Fruit fly (Drosophila melanogaster) whole organism, embryonic: ENCODE results near the gene CG7810.

Experiments used
- Bteb2 ChIP-seq: fragments of 200-800 bp; sonication (Bioruptor generic); optimal IDR thresholded peaks from 2 replicates; lab custom pipeline; 2016; ENCODE audit warnings: missing biosample characterization, missing genetic modification characterization
- CG10209 ChIP-seq: fragments of 200-800 bp; sonication (Bioruptor generic); optimal IDR thresholded peaks from 3 replicates; lab custom pipeline; 2017; ENCODE audit warnings: missing biosample characterization, mild to moderate bottlenecking, missing genetic modification characterization, missing genetic modification reagents
- CG11504 ChIP-seq: fragments of 200-800 bp; sonication (Bioruptor generic); optimal IDR thresholded peaks from 3 replicates; lab custom pipeline; 2019; ENCODE audit warnings: missing biosample characterization, mild to moderate bottlenecking, missing genetic modification characterization, moderate library complexity
- CG11723 ChIP-seq: fragments of 200-800 bp; sonication (Bioruptor generic); optimal IDR thresholded peaks from 2 replicates; lab custom pipeline; 2017; ENCODE audit warnings: missing biosample characterization, mild to moderate bottlenecking, missing genetic modification characterization
- CG14860 ChIP-seq: fragments of 200-800 bp; sonication (Bioruptor generic); IDR thresholded peaks from 3 replicates; pipeline ENCODE4 v1.3.6; 2022; ENCODE audit warnings: missing biosample characterization, missing genetic modification characterization; ENCODE audit not compliant: partially characterized antibody
- CG14965 ChIP-seq: fragments of 200-800 bp; sonication (Bioruptor generic); optimal IDR thresholded peaks from 2 replicates; lab custom pipeline; 2016; ENCODE audit warnings: missing biosample characterization, missing genetic modification characterization, borderline replicate concordance
- CG1529 ChIP-seq: fragments of 200-800 bp; sonication (Bioruptor generic); optimal IDR thresholded peaks from 3 replicates; lab custom pipeline; 2018; ENCODE audit warnings: missing biosample characterization, missing genetic modification characterization
- CG1792 ChIP-seq: fragments of 200-800 bp; sonication (Bioruptor generic); optimal IDR thresholded peaks from 2 replicates; lab custom pipeline; 2016; ENCODE audit warnings: missing biosample characterization, missing genetic modification characterization
- CG18262 ChIP-seq: fragments of 200-800 bp; optimal IDR thresholded peaks from 3 replicates; lab custom pipeline; 2019; ENCODE audit warnings: missing biosample characterization, mild to moderate bottlenecking, missing genetic modification characterization, moderate library complexity
- CG18619 ChIP-seq: fragments of 200-800 bp; sonication (Bioruptor generic); optimal IDR thresholded peaks from 3 replicates; lab custom pipeline; 2017; ENCODE audit warnings: missing biosample characterization, mild to moderate bottlenecking, missing genetic modification characterization
- CG2889 ChIP-seq: fragments of 200-800 bp; sonication (Bioruptor generic); IDR thresholded peaks from 3 replicates; pipeline ENCODE4 v1.3.6; 2022; ENCODE audit warnings: missing biosample characterization, missing genetic modification characterization
- CG30020 ChIP-seq: fragments of 200-800 bp; optimal IDR thresholded peaks from 2 replicates; lab custom pipeline; 2019; ENCODE audit warnings: missing biosample characterization, mild to moderate bottlenecking, missing genetic modification characterization, moderate library complexity
- CG30403 ChIP-seq: fragments of 200-800 bp; sonication (Bioruptor generic); optimal IDR thresholded peaks from 3 replicates; lab custom pipeline; 2016; ENCODE audit warnings: missing biosample characterization, missing genetic modification characterization
- CG31441 ChIP-seq: fragments of 200-800 bp; sonication (Bioruptor generic); IDR thresholded peaks from 2 replicates; pipeline ENCODE4 v1.3.6; 2022; ENCODE audit warnings: missing biosample characterization, missing genetic modification characterization
- CG3281 ChIP-seq: fragments of 200-800 bp; sonication (Bioruptor generic); optimal IDR thresholded peaks from 3 replicates; lab custom pipeline; 2017; ENCODE audit warnings: missing biosample characterization, mild to moderate bottlenecking, missing genetic modification characterization
- CG34224 ChIP-seq: fragments of 200-800 bp; sonication (Bioruptor generic); IDR thresholded peaks from 3 replicates; pipeline ENCODE4 v1.3.6; 2022; ENCODE audit warnings: missing biosample characterization, missing genetic modification characterization; ENCODE audit not compliant: partially characterized antibody
- CG4854 ChIP-seq: fragments of 200-800 bp; sonication (Bioruptor generic); optimal IDR thresholded peaks from 2 replicates; lab custom pipeline; 2016; ENCODE audit warnings: missing biosample characterization, missing genetic modification characterization, inconsistent platforms
- CG7745 ChIP-seq: fragments of 200-800 bp; sonication (Bioruptor generic); optimal IDR thresholded peaks from 2 replicates; lab custom pipeline; 2018; ENCODE audit warnings: missing biosample characterization, mild to moderate bottlenecking, missing genetic modification characterization, moderate library complexity
- CG9609 ChIP-seq: fragments of 200-800 bp; sonication (Bioruptor generic); optimal IDR thresholded peaks from 3 replicates; lab custom pipeline; 2016; ENCODE audit warnings: missing biosample characterization, missing genetic modification characterization
- CkIIα-i1 ChIP-seq: fragments of 200-800 bp; sonication (Bioruptor generic); IDR thresholded peaks from 2 replicates; pipeline ENCODE4 v1.3.6; 2022; ENCODE audit warnings: missing biosample characterization, missing genetic modification characterization
- D ChIP-seq, 2 experiments: fragments of 200-800 bp in 1 of 2; fragments of >200 bp in 1 of 2; sonication (Bioruptor generic) in 1 of 2; optimal IDR thresholded peaks; 2 replicates in 1 of 2; 3 replicates in 1 of 2; lab custom pipeline; 2017; ENCODE audit warnings: mild to moderate bottlenecking in 1 of 2, missing biosample characterization in 1 of 2, missing genetic modification characterization in 1 of 2, missing genetic modification reagents in 1 of 2
- Deaf1 ChIP-seq: fragments of 200-800 bp; optimal IDR thresholded peaks from 3 replicates; lab custom pipeline; 2019; ENCODE audit warnings: missing biosample characterization, mild to moderate bottlenecking, missing genetic modification characterization, moderate library complexity
- Doc2 ChIP-seq: fragments of 200-800 bp; sonication (Bioruptor generic); IDR thresholded peaks from 2 replicates; pipeline ENCODE4 v1.3.6; 2022; ENCODE audit warnings: missing biosample characterization, missing genetic modification characterization
- Meics ChIP-seq: fragments of 200-800 bp; sonication (Bioruptor generic); optimal IDR thresholded peaks from 2 replicates; lab custom pipeline; 2017; ENCODE audit warnings: missing biosample characterization, mild to moderate bottlenecking, missing genetic modification characterization
- Mrtf ChIP-seq: fragments of 200-800 bp; sonication (Bioruptor generic); IDR thresholded peaks from 3 replicates; pipeline ENCODE4 v1.3.6; 2022; ENCODE audit warnings: missing biosample characterization, missing genetic modification characterization
- NC2α ChIP-seq: fragments of 200-800 bp; sonication (Bioruptor generic); optimal IDR thresholded peaks from 2 replicates; lab custom pipeline; 2016; ENCODE audit warnings: missing biosample characterization, missing genetic modification characterization
- Ptx1 ChIP-seq: fragments of 200-800 bp; sonication (Bioruptor generic); IDR thresholded peaks from 2 replicates; pipeline ENCODE4 v1.3.6; 2022; ENCODE audit warnings: missing biosample characterization, missing genetic modification characterization
- Rx ChIP-seq: fragments of 200-800 bp; sonication (Bioruptor generic); IDR thresholded peaks from 2 replicates; pipeline ENCODE4 v1.3.6; 2022; ENCODE audit warnings: missing biosample characterization, missing genetic modification characterization
- Side ChIP-seq: fragments of 200-800 bp; sonication (Bioruptor generic); optimal IDR thresholded peaks from 2 replicates; lab custom pipeline; 2016; ENCODE audit warnings: missing biosample characterization, missing genetic modification characterization
- al ChIP-seq: fragments of 200-800 bp; sonication (Bioruptor generic); IDR thresholded peaks from 2 replicates; pipeline ENCODE4 v1.3.6; 2022; ENCODE audit warnings: missing biosample characterization, missing genetic modification characterization
- crc ChIP-seq: fragments of 200-800 bp; sonication (Bioruptor generic); optimal IDR thresholded peaks from 2 replicates; lab custom pipeline; 2016; ENCODE audit warnings: missing biosample characterization, missing genetic modification characterization
- en ChIP-seq: fragments of 200-800 bp; sonication (Bioruptor generic); optimal IDR thresholded peaks from 2 replicates; lab custom pipeline; 2016; ENCODE audit warnings: missing biosample characterization, missing genetic modification characterization
- fu2 ChIP-seq: fragments of 200-800 bp; sonication (Bioruptor generic); optimal IDR thresholded peaks from 2 replicates; lab custom pipeline; 2016; ENCODE audit warnings: missing biosample characterization, missing genetic modification characterization
- gem ChIP-seq: fragments of 200-800 bp; sonication (Bioruptor generic); optimal IDR thresholded peaks from 2 replicates; lab custom pipeline; 2019; ENCODE audit warnings: missing biosample characterization, mild to moderate bottlenecking, missing genetic modification characterization, moderate library complexity
- gt ChIP-seq: fragments of 200-800 bp; sonication (Bioruptor generic); IDR thresholded peaks from 2 replicates; pipeline ENCODE4 v1.3.6; 2022; ENCODE audit warnings: missing biosample characterization, missing genetic modification characterization
- her ChIP-seq: fragments of 200-800 bp; sonication (Bioruptor generic); optimal IDR thresholded peaks from 2 replicates; lab custom pipeline; 2016; ENCODE audit warnings: missing biosample characterization, missing genetic modification characterization
- ind ChIP-seq: fragments of 200-800 bp; sonication (Bioruptor generic); optimal IDR thresholded peaks from 3 replicates; lab custom pipeline; 2016; ENCODE audit warnings: missing biosample characterization, missing genetic modification characterization
- lola ChIP-seq, 3 experiments: fragments of >200 bp in 2 of 3; fragments of 200-800 bp in 1 of 3; sonication (Bioruptor generic) in 1 of 3; optimal IDR thresholded peaks; 2 replicates each; lab custom pipeline; 2017 to 2019; ENCODE audit warnings: missing biosample characterization in 3 of 3, missing genetic modification characterization in 3 of 3, mild to moderate bottlenecking in 1 of 3, moderate library complexity in 1 of 3
- mld ChIP-seq: fragments of 200-800 bp; sonication (Bioruptor generic); IDR thresholded peaks from 3 replicates; pipeline ENCODE4 v1.3.6; 2022; ENCODE audit warnings: missing biosample characterization, missing genetic modification characterization; ENCODE audit not compliant: partially characterized antibody
- nau ChIP-seq: fragments of 200-800 bp; sonication (Bioruptor generic); optimal IDR thresholded peaks from 3 replicates; lab custom pipeline; 2017; ENCODE audit warnings: missing biosample characterization, mild to moderate bottlenecking, missing genetic modification characterization, missing genetic modification reagents
- org-1 ChIP-seq: fragments of 200-800 bp; sonication (Bioruptor generic); optimal IDR thresholded peaks from 2 replicates; lab custom pipeline; 2017; ENCODE audit warnings: missing biosample characterization, missing genetic modification characterization
- repo ChIP-seq: fragments of 200-800 bp; sonication (Bioruptor generic); optimal IDR thresholded peaks from 2 replicates; lab custom pipeline; 2016; ENCODE audit warnings: missing biosample characterization, missing genetic modification characterization
- run ChIP-seq: fragments of 200-800 bp; sonication (Bioruptor generic); optimal IDR thresholded peaks from 3 replicates; lab custom pipeline; 2018; ENCODE audit warnings: missing biosample characterization, mild to moderate bottlenecking, missing genetic modification characterization
- slbo ChIP-seq: fragments of 200-800 bp; sonication (Bioruptor generic); IDR thresholded peaks from 2 replicates; pipeline ENCODE4 v1.3.6; 2022; ENCODE audit warnings: missing biosample characterization, missing genetic modification characterization
- usp ChIP-seq: fragments of >200 bp; optimal IDR thresholded peaks from 2 replicates; lab custom pipeline; 2017; ENCODE audit warnings: missing biosample characterization, missing genetic modification characterization
- wek ChIP-seq: fragments of 200-800 bp; sonication (Bioruptor generic); optimal IDR thresholded peaks from 3 replicates; lab custom pipeline; 2018; ENCODE audit warnings: missing biosample characterization, mild to moderate bottlenecking, missing genetic modification characterization, moderate library complexity

Gene CG7810

DNA sequence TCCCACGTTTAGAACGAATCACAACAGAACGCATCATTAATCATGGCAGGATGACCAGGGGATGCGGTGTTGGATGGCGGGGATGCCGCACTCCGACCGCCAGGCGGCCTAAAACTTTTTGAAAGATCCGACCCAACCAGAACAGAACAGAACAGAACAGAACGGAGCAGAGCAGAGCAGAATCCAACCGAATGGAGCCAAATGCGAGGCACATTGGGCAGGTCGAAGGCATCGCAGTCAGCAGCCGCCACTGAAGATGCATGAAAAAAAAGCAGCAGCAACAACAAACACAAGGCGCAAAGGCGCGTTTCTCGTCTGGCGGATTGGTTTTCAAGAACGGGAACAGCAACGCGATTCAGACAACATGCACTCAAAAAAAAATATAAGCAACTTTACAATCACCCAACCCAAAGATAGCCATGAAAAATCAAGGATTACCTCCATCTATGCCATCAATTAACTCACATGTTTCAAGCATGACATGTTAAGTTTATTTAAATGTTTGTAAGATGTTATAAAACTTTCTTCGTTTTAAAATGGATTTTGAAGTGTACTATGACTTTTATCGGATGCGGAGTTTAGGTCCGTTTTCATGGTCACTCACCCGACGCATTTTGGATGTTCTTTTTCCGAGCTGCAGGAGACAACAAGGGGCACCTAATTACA, 31.5 kb downstream of the CG7810 start (continued):
- TF ChIP-seq Doc2 (GFP tag; lab: Robert Waterston, UW), result no peak
- no peak for TF ChIP-seq fu2
- peak in 1 of 3 experiments; percentile 93 for TF ChIP-seq lola (GFP tag; optimal IDR thresholded peaks at IDR 0.05; lab: Kevin White, UChicago)
- peak; percentile 8 for TF ChIP-seq crc

dm6 chr2L:8277561-8278201, 33.3 kb downstream of the CG7810 start:
- TF ChIP-seq mld (GFP tag; lab: Robert Waterston, UW), result no peak
- TF ChIP-seq run (tag; lab: Kevin White, UChicago), result peak; percentile 97
- TF ChIP-seq repo (GFP tag; lab: Kevin White, UChicago), result peak; percentile 83
- TF ChIP-seq slbo (GFP tag; lab: Robert Waterston, UW), result peak; percentile 97
- TF ChIP-seq Bteb2 (GFP tag; lab: Kevin White, UChicago), result peak; percentile 93
- TF ChIP-seq usp (GFP tag; lab: Kevin White, UChicago), result no peak
- TF ChIP-seq CG1529 (GFP tag; lab: Kevin White, UChicago), result peak; percentile 98
- peak; percentile 94 for TF ChIP-seq ind (GFP tag; lab: Kevin White, UChicago)
- TF ChIP-seq Deaf1 (tag; lab: Kevin White, UChicago), result peak; percentile 78
- TF ChIP-seq Ptx1, result peak; percentile 99
- TF ChIP-seq Rx (GFP tag; lab: Robert Waterston, UW), result peak; percentile 97
- TF ChIP-seq CG30020 (tag; lab: Kevin White, UChicago), result peak; percentile 67
- TF ChIP-seq en, result peak; percentile 78
- peak; percentile 83 for TF ChIP-seq Doc2 (GFP tag; lab: Robert Waterston, UW)
- TF ChIP-seq NC2α, result peak; percentile 90
- peak; percentile 94 for TF ChIP-seq al (GFP tag; lab: Robert Waterston, UW)
- TF ChIP-seq her, result peak; percentile 34
- no peak for TF ChIP-seq CG34224
- peak; percentile 96 for TF ChIP-seq CG11723 (GFP tag; lab: Kevin White, UChicago)
- peak; percentile 97 for TF ChIP-seq CG18262 (tag; lab: Kevin White, UChicago)
- peak; percentile 96 for TF ChIP-seq Mrtf (GFP tag; lab: Robert Waterston, UW)
- peak; percentile 92 for TF ChIP-seq Side (GFP tag; lab: Kevin White, UChicago)
- TF ChIP-seq CG7745, result peak; percentile 94
- peak; percentile 78; the same call in 1 of the 2 replicates for TF ChIP-seq CkIIα-i1 (GFP tag; lab: Robert Waterston, UW)
- TF ChIP-seq CG9609 (GFP tag; lab: Kevin White, UChicago), result peak; percentile 72
- TF ChIP-seq CG31441, result peak; percentile 99
- peak; percentile 95 for TF ChIP-seq CG3281 (GFP tag; lab: Kevin White, UChicago)
- TF ChIP-seq gem (tag; lab: Kevin White, UChicago), result peak; percentile 99
- peak; percentile 96 for TF ChIP-seq nau
- peak; percentile 97 for TF ChIP-seq CG10209 (GFP tag; lab: Kevin White, UChicago)
- peak; percentile 81 for TF ChIP-seq CG1792 (GFP tag; lab: Kevin White, UChicago)
- peak; percentile 96 for TF ChIP-seq CG11504 (tag; lab: Kevin White, UChicago)
- peak; percentile 90 for TF ChIP-seq CG4854
- peak; percentile 98 for TF ChIP-seq CG2889 (GFP tag; lab: Robert Waterston, UW)
- peak; percentile 68 for TF ChIP-seq CG14965
- TF ChIP-seq CG30403 (GFP tag; lab: Kevin White, UChicago), result peak; percentile 99
- TF ChIP-seq D (optimal IDR thresholded peaks at IDR 0.05; lab: Kevin White, UChicago), result no peak
- TF ChIP-seq D (GFP tag; optimal IDR thresholded peaks at IDR 0.05; lab: Kevin White, UChicago), result peak; percentile 98
- peak; percentile 71 for TF ChIP-seq wek (GFP tag; lab: Kevin White, UChicago)
- TF ChIP-seq CG18619 (GFP tag; lab: Kevin White, UChicago), result peak; percentile 95
- TF ChIP-seq org-1 (GFP tag; lab: Kevin White, UChicago), result peak; percentile 94
- TF ChIP-seq Meics, result peak; percentile 96
- TF ChIP-seq gt (GFP tag; lab: Robert Waterston, UW), result peak; percentile 97
- TF ChIP-seq CG14860 (GFP tag; lab: Robert Waterston, UW), result no peak
